Fruit fly (Drosophila melanogaster): ENCODE results near the gene CG32857.

The CG32857 gene

DNA sequence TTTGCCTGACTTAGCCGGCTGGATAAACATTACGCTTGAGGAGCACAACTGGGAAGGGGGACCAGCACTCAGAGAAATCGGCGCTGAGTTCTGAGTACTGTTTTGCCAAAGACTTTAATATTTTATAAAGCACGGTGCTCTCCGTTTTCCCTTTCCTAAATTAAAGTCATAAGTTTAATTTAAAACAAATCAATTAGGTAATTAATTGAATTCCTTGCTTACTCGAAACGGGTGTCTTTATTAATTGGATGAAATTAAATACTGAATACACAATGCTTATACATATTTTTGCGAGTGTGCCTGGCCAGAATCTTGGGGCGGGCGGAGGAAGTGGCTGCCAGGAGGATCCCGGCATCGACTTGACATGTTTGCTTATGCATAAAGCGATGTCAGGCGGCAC, 27.5 kb downstream of the CG32857 start:
- TF ChIP-seq CTCF (optimal IDR thresholded peaks at IDR 0.05): no peak
- no peak for TF ChIP-seq CG8478 (optimal IDR thresholded peaks at IDR 0.05)

DNA sequence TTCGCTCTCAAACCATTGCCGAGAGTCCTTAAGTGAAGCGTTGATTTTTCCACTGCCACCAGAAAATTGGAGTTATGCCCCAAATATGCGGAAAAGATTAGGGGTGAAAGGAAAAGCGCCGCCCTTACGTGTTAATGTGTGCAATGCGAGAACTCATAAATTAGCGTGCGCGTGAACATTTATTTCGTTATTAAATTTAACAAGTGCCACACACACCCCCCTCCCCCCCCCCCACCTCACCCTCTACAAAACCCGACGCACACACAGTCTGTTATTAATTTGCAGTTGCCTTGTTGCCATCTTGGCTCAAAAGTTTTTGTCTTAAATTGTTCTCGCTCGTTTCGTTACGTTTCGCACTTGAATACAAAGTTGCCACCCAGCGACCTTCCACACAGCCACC, 29.4 kb downstream of the CG32857 start:
- TF ChIP-seq CTCF (optimal IDR thresholded peaks at IDR 0.05) (no peak), CG8478 (optimal IDR thresholded peaks at IDR 0.05) (no peak)

DNA sequence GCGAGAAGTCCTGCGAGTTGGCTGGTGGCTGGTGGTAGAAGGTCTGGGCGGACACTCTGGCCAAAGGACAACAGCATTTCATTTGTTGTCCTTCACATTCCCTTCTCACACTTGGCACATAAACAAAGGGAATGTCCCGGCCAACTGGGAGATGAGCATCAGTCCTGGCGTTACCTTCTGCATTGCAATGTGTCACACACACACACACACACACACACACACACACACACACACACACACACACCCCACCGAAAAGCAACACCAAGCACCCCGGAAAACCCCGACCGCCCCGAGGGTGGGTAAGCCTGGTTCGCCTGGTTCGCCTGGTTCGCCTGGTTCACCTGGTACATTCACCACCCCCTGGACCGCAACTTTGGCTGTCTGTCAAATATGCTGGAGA, 49.6 kb downstream of the CG32857 start:
- TF ChIP-seq CG8478 (optimal IDR thresholded peaks at IDR 0.05): no peak
- TF ChIP-seq CTCF (optimal IDR thresholded peaks at IDR 0.05): no peak

DNA sequence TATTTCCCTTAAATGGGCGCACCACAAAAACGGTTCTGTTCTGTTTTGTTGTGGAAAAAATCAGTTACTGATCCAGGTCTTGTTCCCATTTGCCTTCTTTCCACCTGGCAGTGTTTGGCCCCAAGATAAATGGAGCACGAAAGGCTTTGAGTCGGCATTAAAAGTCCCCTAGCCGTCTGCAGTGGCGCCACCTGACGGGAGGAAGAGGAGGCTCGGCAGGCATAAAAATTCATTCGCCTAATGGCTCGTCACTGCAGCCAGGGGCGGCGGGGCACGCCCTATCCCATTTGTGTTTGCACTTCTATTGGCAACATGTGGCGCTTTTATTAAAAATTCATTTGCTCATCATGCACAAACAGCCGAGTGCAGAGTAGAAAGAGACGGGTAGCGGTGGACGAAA, 51.9 kb downstream of the CG32857 start:
- TF ChIP-seq CTCF (optimal IDR thresholded peaks at IDR 0.05) (peak; percentile 81 to 86), CG8478 (optimal IDR thresholded peaks at IDR 0.05) (no peak)
